Fruit fly (Drosophila melanogaster): ENCODE measurements around the gene qin.
A peak's percentile ranks its signal among the peaks of the same experiment; 100 is the strongest.

The qin gene

DNA sequence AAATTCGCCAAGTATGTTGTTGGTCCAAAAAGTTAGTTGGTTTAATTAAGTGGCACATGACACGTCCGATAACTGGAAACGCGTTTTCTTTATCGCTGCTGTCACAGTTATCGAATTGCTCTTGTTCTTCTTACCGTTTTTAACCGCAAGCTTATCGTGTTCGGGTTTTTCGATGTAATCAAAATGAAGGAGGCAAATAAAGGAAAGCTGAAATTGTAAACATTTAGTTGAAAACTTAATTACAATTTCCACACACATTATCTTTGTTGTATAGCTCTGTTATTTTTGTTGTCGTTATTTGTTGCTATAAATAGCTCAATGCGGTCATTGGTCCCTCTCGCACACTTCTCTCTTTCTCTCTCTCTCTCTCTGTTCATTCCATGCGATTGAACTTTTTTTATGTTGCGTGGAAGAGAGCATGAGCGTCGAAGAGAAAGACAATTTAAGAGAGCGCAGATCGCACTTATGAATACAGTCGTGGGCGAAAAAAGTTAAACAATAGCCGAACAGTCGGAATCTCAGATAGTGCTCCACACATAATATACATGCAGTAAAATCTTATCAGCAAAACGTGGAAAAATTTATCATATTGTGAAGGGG, 5.5 kb upstream of the qin start (continued):
- TF ChIP-seq lab (GFP tag; optimal IDR thresholded peaks at IDR 0.05) (peak; percentile 59), row (GFP tag; IDR thresholded peaks at IDR 0.05) (peak; percentile 34; the same call in 1 of the 3 replicates), da (GFP tag; optimal IDR thresholded peaks at IDR 0.05) (no peak), zen2 (GFP tag; IDR thresholded peaks at IDR 0.05; ENCODE audit: partially characterized antibody) (peak; percentile 59; the same call in 1 of the 3 replicates), sens (GFP tag) (peak; percentile 77), slbo (GFP tag; IDR thresholded peaks at IDR 0.05) (peak; percentile 51), twi (tag; optimal IDR thresholded peaks at IDR 0.05) (no peak), her (GFP tag; optimal IDR thresholded peaks at IDR 0.05) (no peak), Gug (GFP tag; IDR thresholded peaks at IDR 0.05) (no peak; the same call in 3 of the 4 replicates), Hey (tag; optimal IDR thresholded peaks at IDR 0.05) (no peak), otp (GFP tag; IDR thresholded peaks at IDR 0.05) (no peak), bigmax (GFP tag; optimal IDR thresholded peaks at IDR 0.05) (no peak), CG12659 (GFP tag; optimal IDR thresholded peaks at IDR 0.05) (no peak), sug (tag; optimal IDR thresholded peaks at IDR 0.05) (no peak), CG9797 (GFP tag; optimal IDR thresholded peaks at IDR 0.05) (no peak), zen (tag; optimal IDR thresholded peaks at IDR 0.05) (no peak), cwo (GFP tag; optimal IDR thresholded peaks at IDR 0.05) (peak; percentile 61), dmrt99B (tag; optimal IDR thresholded peaks at IDR 0.05) (no peak), CG5245 (GFP tag; optimal IDR thresholded peaks at IDR 0.05) (peak; percentile 16), CG11398 (GFP tag; optimal IDR thresholded peaks at IDR 0.05) (no peak), CG3847 (GFP tag; IDR thresholded peaks at IDR 0.05) (no peak), Ssrp (tag; optimal IDR thresholded peaks at IDR 0.05) (no peak), rib (GFP tag; IDR thresholded peaks at IDR 0.05) (no peak), insv (GFP tag; optimal IDR thresholded peaks at IDR 0.05) (no peak), tx (GFP tag; optimal IDR thresholded peaks at IDR 0.05) (no peak), CG2875 (GFP tag; optimal IDR thresholded peaks at IDR 0.05) (no peak), wek (GFP tag; optimal IDR thresholded peaks at IDR 0.05) (no peak), az2 (GFP tag; optimal IDR thresholded peaks at IDR 0.05) (no peak), H15 (GFP tag; IDR thresholded peaks at IDR 0.05) (no peak), CG10959 (GFP tag; IDR thresholded peaks at IDR 0.05) (no peak), CG17829 (tag; optimal IDR thresholded peaks at IDR 0.05) (no peak), pita (GFP tag; optimal IDR thresholded peaks at IDR 0.05) (no peak), sens-2 (GFP tag; IDR thresholded peaks at IDR 0.05) (no peak), Dll (GFP tag; IDR thresholded peaks at IDR 0.05; ENCODE audit: partially characterized antibody) (peak; percentile 34; the same call in 1 of the 4 replicates), Antp (GFP tag; optimal IDR thresholded peaks at IDR 0.05) (no peak), fd102C (GFP tag; optimal IDR thresholded peaks at IDR 0.05) (no peak), CG13775 (GFP tag; optimal IDR thresholded peaks at IDR 0.05) (no peak), CG1233 (GFP tag; optimal IDR thresholded peaks at IDR 0.05) (peak; percentile 10), CG8290 (GFP tag; optimal IDR thresholded peaks at IDR 0.05) (no peak), CG8290 (tag; optimal IDR thresholded peaks at IDR 0.05) (no peak), kni (GFP tag; optimal IDR thresholded peaks at IDR 0.05) (no peak), Ravus (GFP tag; IDR thresholded peaks at IDR 0.05) (no peak), Doc3 (GFP tag; IDR thresholded peaks at IDR 0.05; ENCODE audit: partially characterized antibody) (no peak), dan (GFP tag; IDR thresholded peaks at IDR 0.05) (no peak), so (GFP tag; IDR thresholded peaks at IDR 0.05) (no peak), nom (GFP tag; optimal IDR thresholded peaks at IDR 0.05) (no peak), ac (GFP tag; optimal IDR thresholded peaks at IDR 0.05) (no peak), Dref (GFP tag; IDR thresholded peaks at IDR 0.05) (peak; percentile 44), gem (tag; optimal IDR thresholded peaks at IDR 0.05) (no peak), Asciz (GFP tag; optimal IDR thresholded peaks at IDR 0.05) (peak; percentile 23), zfh2 (GFP tag; optimal IDR thresholded peaks at IDR 0.05) (no peak)

Measured in whole organism, embryonic.